Fruit fly (Drosophila melanogaster) whole organism, prepupa: ENCODE data around the gene hb.

Experiments used
- Blimp-1 ChIP-seq: fragments of 200-800 bp; sonication (Bioruptor generic); optimal IDR thresholded peaks from 3 replicates; lab custom pipeline; 2017; ENCODE audit warnings: missing biosample characterization, missing genetic modification characterization, mild to moderate bottlenecking, moderate library complexity, missing genetic modification reagents
- CG10631 ChIP-seq: fragments of 200-800 bp; sonication (Bioruptor generic); optimal IDR thresholded peaks from 2 replicates; lab custom pipeline; 2016; ENCODE audit warnings: missing biosample characterization, missing genetic modification characterization
- CG11294 ChIP-seq: fragments of 200-800 bp; sonication (Bioruptor generic); IDR thresholded peaks from 2 replicates; pipeline ENCODE4 v1.3.6; 2022; ENCODE audit warnings: missing biosample characterization, missing genetic modification characterization
- CG11762 ChIP-seq: fragments of 200-800 bp; sonication (Bioruptor generic); optimal IDR thresholded peaks from 3 replicates; lab custom pipeline; 2016; ENCODE audit warnings: missing biosample characterization, missing genetic modification characterization; ENCODE audit not compliant: insufficient read depth
- CG11902 ChIP-seq: fragments of 200-800 bp; sonication (Bioruptor generic); optimal IDR thresholded peaks from 3 replicates; lab custom pipeline; 2016; ENCODE audit warnings: missing biosample characterization, missing genetic modification characterization
- CG15336 ChIP-seq: fragments of 200-800 bp; sonication (Bioruptor generic); IDR thresholded peaks from 2 replicates; pipeline ENCODE4 v1.3.6; 2022; ENCODE audit warnings: missing biosample characterization, missing genetic modification characterization
- CG1621 ChIP-seq: fragments of 200-800 bp; sonication (Bioruptor generic); optimal IDR thresholded peaks from 3 replicates; lab custom pipeline; 2018; ENCODE audit warnings: missing biosample characterization, mild to moderate bottlenecking, missing genetic modification characterization
- CG16779 ChIP-seq: fragments of 200-800 bp; sonication (Bioruptor generic); optimal IDR thresholded peaks from 3 replicates; lab custom pipeline; 2017; ENCODE audit warnings: missing biosample characterization, mild to moderate bottlenecking, missing genetic modification characterization
- CG3032 ChIP-seq: fragments of 200-800 bp; optimal IDR thresholded peaks from 2 replicates; lab custom pipeline; 2019; ENCODE audit warnings: missing biosample characterization, mild to moderate bottlenecking, missing genetic modification characterization, moderate library complexity
- CG31627 ChIP-seq: fragments of 200-800 bp; sonication (Bioruptor generic); optimal IDR thresholded peaks from 3 replicates; lab custom pipeline; 2016; ENCODE audit warnings: missing biosample characterization, missing genetic modification characterization
- CG32006 ChIP-seq: fragments of 200-800 bp; sonication (Bioruptor generic); optimal IDR thresholded peaks from 3 replicates; lab custom pipeline; 2017; ENCODE audit warnings: missing biosample characterization, mild to moderate bottlenecking, missing genetic modification characterization
- CG34406 ChIP-seq: fragments of 200-800 bp; sonication (Bioruptor generic); optimal IDR thresholded peaks from 3 replicates; lab custom pipeline; 2016; ENCODE audit warnings: missing biosample characterization, missing genetic modification characterization
- CG3919 ChIP-seq: fragments of 200-800 bp; sonication (Bioruptor generic); optimal IDR thresholded peaks from 3 replicates; lab custom pipeline; 2016; ENCODE audit warnings: missing biosample characterization, missing genetic modification characterization
- CG6163 ChIP-seq: fragments of 200-800 bp; sonication (Bioruptor generic); IDR thresholded peaks from 3 replicates; pipeline ENCODE4 v1.3.6; 2022; ENCODE audit warnings: missing biosample characterization, missing genetic modification characterization
- CG6276 ChIP-seq: fragments of 200-800 bp; sonication (Bioruptor generic); optimal IDR thresholded peaks from 2 replicates; lab custom pipeline; 2017; ENCODE audit warnings: missing biosample characterization, mild to moderate bottlenecking, missing genetic modification characterization
- CG6792 ChIP-seq: fragments of 200-800 bp; sonication (Bioruptor generic); optimal IDR thresholded peaks from 3 replicates; lab custom pipeline; 2016; ENCODE audit warnings: missing biosample characterization, missing genetic modification characterization
- CG6854 ChIP-seq: fragments of 200-800 bp; sonication (Bioruptor generic); optimal IDR thresholded peaks from 2 replicates; lab custom pipeline; 2017; ENCODE audit warnings: missing biosample characterization, mild to moderate bottlenecking, missing genetic modification characterization
- CG7368 ChIP-seq: fragments of 200-800 bp; sonication (Bioruptor generic); optimal IDR thresholded peaks from 3 replicates; lab custom pipeline; 2016; ENCODE audit warnings: missing biosample characterization, missing genetic modification characterization
- CG8119 ChIP-seq: fragments of 200-800 bp; sonication (Bioruptor generic); IDR thresholded peaks from 3 replicates; pipeline ENCODE4 v1.3.6; 2022; ENCODE audit warnings: missing biosample characterization, missing genetic modification characterization
- CG8319 ChIP-seq: fragments of 200-800 bp; sonication (Bioruptor generic); optimal IDR thresholded peaks from 3 replicates; lab custom pipeline; 2016; ENCODE audit warnings: missing biosample characterization, missing genetic modification characterization
- CG8632 ChIP-seq: fragments of 200-800 bp; sonication (Bioruptor generic); optimal IDR thresholded peaks from 3 replicates; lab custom pipeline; 2016; ENCODE audit warnings: missing biosample characterization, missing genetic modification characterization
- CG9139 ChIP-seq: fragments of 200-800 bp; sonication (Bioruptor generic); optimal IDR thresholded peaks from 3 replicates; lab custom pipeline; 2017; ENCODE audit warnings: missing biosample characterization, mild to moderate bottlenecking, missing genetic modification characterization
- Eip78C ChIP-seq: fragments of 200-800 bp; sonication (Bioruptor generic); peaks from one replicate; lab custom pipeline; 2016; ENCODE audit warnings: missing biosample characterization, missing genetic modification characterization
- Eip93F ChIP-seq: fragments of 200-800 bp; sonication (Bioruptor generic); optimal IDR thresholded peaks from 2 replicates; lab custom pipeline; 2016; ENCODE audit warnings: missing biosample characterization, mild to moderate bottlenecking, missing genetic modification characterization
- Ets96B ChIP-seq: fragments of 200-800 bp; optimal IDR thresholded peaks from 2 replicates; lab custom pipeline; 2019; ENCODE audit warnings: missing biosample characterization, mild to moderate bottlenecking, missing genetic modification characterization, moderate library complexity
- Gug ChIP-seq: fragments of 200-800 bp; sonication (Bioruptor generic); IDR thresholded peaks from 2 replicates; pipeline ENCODE4 v1.3.6; 2022; ENCODE audit warnings: missing biosample characterization, missing genetic modification characterization
- Hr38 ChIP-seq: sonication (Bioruptor generic); optimal IDR thresholded peaks from 2 replicates; lab custom pipeline; 2016; ENCODE audit warnings: missing biosample characterization, missing genetic modification characterization
- Hr39 ChIP-seq: fragments of 200-800 bp; sonication (Bioruptor generic); optimal IDR thresholded peaks from 2 replicates; lab custom pipeline; 2016; ENCODE audit warnings: missing biosample characterization, missing genetic modification characterization
- Hr4 ChIP-seq: fragments of 200-800 bp; sonication (Bioruptor generic); optimal IDR thresholded peaks from 3 replicates; lab custom pipeline; 2016; ENCODE audit warnings: missing biosample characterization, missing genetic modification characterization
- Lpt ChIP-seq: fragments of 200-800 bp; sonication (Bioruptor generic); optimal IDR thresholded peaks from 3 replicates; lab custom pipeline; 2016; ENCODE audit warnings: missing biosample characterization, missing genetic modification characterization
- Met ChIP-seq: fragments of 200-800 bp; sonication (Bioruptor generic); optimal IDR thresholded peaks from 3 replicates; lab custom pipeline; 2016; ENCODE audit warnings: missing biosample characterization, missing genetic modification characterization
- OdsH ChIP-seq: fragments of 200-800 bp; sonication (Bioruptor generic); optimal IDR thresholded peaks from 3 replicates; lab custom pipeline; 2016; ENCODE audit warnings: missing biosample characterization, missing genetic modification characterization
- Smox ChIP-seq: fragments of 200-800 bp; sonication (Bioruptor generic); optimal IDR thresholded peaks from 3 replicates; lab custom pipeline; 2016; ENCODE audit warnings: missing biosample characterization, missing genetic modification characterization
- Sox15 ChIP-seq: fragments of 200-800 bp; sonication (Bioruptor generic); optimal IDR thresholded peaks from 3 replicates; lab custom pipeline; 2016; ENCODE audit warnings: missing biosample characterization, missing genetic modification characterization
- achi ChIP-seq: fragments of 200-800 bp; sonication (Bioruptor generic); optimal IDR thresholded peaks from 3 replicates; lab custom pipeline; 2016; ENCODE audit warnings: missing biosample characterization, missing genetic modification characterization
- acj6 ChIP-seq: fragments of 200-800 bp; sonication (Bioruptor generic); optimal IDR thresholded peaks from 3 replicates; lab custom pipeline; 2016; ENCODE audit warnings: missing biosample characterization, missing genetic modification characterization
- cyc ChIP-seq: fragments of 200-800 bp; sonication (Bioruptor generic); optimal IDR thresholded peaks from 3 replicates; lab custom pipeline; 2016; ENCODE audit warnings: missing biosample characterization, missing genetic modification characterization
- dac ChIP-seq: fragments of 200-800 bp; sonication (Bioruptor generic); optimal IDR thresholded peaks from 2 replicates; lab custom pipeline; 2017; ENCODE audit warnings: missing biosample characterization, mild to moderate bottlenecking, missing genetic modification characterization
- eg ChIP-seq: fragments of 200-800 bp; sonication (Bioruptor generic); IDR thresholded peaks from 3 replicates; pipeline ENCODE4 v1.3.6; 2022; ENCODE audit warnings: missing biosample characterization, missing genetic modification characterization
- esn ChIP-seq: fragments of 200-800 bp; sonication (Bioruptor generic); optimal IDR thresholded peaks from 2 replicates; lab custom pipeline; 2016; ENCODE audit warnings: missing biosample characterization, mild to moderate bottlenecking, missing genetic modification characterization, moderate library complexity
- fd59A ChIP-seq: fragments of 200-800 bp; sonication (Bioruptor generic); optimal IDR thresholded peaks from 2 replicates; lab custom pipeline; 2017; ENCODE audit warnings: missing biosample characterization, mild to moderate bottlenecking, missing genetic modification characterization, missing genetic modification reagents
- fd85E ChIP-seq: fragments of 200-800 bp; sonication (Bioruptor generic); optimal IDR thresholded peaks from 3 replicates; lab custom pipeline; 2016; ENCODE audit warnings: missing biosample characterization, missing genetic modification characterization
- lz ChIP-seq: fragments of 200-800 bp; sonication (Bioruptor generic); optimal IDR thresholded peaks from 3 replicates; lab custom pipeline; 2016; ENCODE audit warnings: missing biosample characterization, missing genetic modification characterization
- salr ChIP-seq, 2 experiments: fragments of 200-800 bp; sonication (Bioruptor generic); optimal IDR thresholded peaks; 3 replicates each; lab custom pipeline; 2016 to 2018; ENCODE audit warnings: missing biosample characterization in 2 of 2, missing genetic modification characterization in 2 of 2, mild to moderate bottlenecking in 1 of 2
- spab ChIP-seq: fragments of 200-800 bp; sonication (Bioruptor generic); optimal IDR thresholded peaks from 2 replicates; lab custom pipeline; 2017; ENCODE audit warnings: missing biosample characterization, mild to moderate bottlenecking, missing genetic modification characterization, missing genetic modification reagents
- ss ChIP-seq, 2 experiments: fragments of 200-800 bp; sonication (Bioruptor generic); optimal IDR thresholded peaks; 2 replicates in 1 of 2; 3 replicates in 1 of 2; lab custom pipeline; 2017 to 2018; ENCODE audit warnings: mild to moderate bottlenecking in 2 of 2, missing biosample characterization in 2 of 2, missing genetic modification characterization in 2 of 2, moderate library complexity in 1 of 2
- svp ChIP-seq: fragments of 200-800 bp; sonication (Bioruptor generic); peaks from one replicate; lab custom pipeline; 2016; ENCODE audit warnings: missing biosample characterization, missing genetic modification characterization

Gene hb

dm6 chr3R:8669900-8670528, 27.6 kb downstream of the hb start (continued):
- TF ChIP-seq CG11762 (GFP tag; lab: Kevin White, UChicago), result no peak
- TF ChIP-seq CG1621 (tag; lab: Kevin White, UChicago), result no peak
- TF ChIP-seq cyc (GFP tag; lab: Kevin White, UChicago), result no peak
- no peak for TF ChIP-seq achi (GFP tag; lab: Kevin White, UChicago)
- TF ChIP-seq Met (GFP tag; lab: Kevin White, UChicago), result no peak
- peak; percentile 40; the same call in 1 of the 2 replicates for TF ChIP-seq CG11294 (GFP tag; lab: Robert Waterston, UW)
- TF ChIP-seq CG8119 (GFP tag; lab: Robert Waterston, UW), result peak; percentile 32; the same call in 2 of the 3 replicates
- no peak for TF ChIP-seq ss (GFP tag; optimal IDR thresholded peaks at IDR 0.05; lab: Kevin White, UChicago)
- peak; percentile 24 for TF ChIP-seq CG31627
- no peak for TF ChIP-seq Smox
- no peak for TF ChIP-seq CG9139 (GFP tag; lab: Kevin White, UChicago)
- TF ChIP-seq CG6163 (GFP tag; lab: Robert Waterston, UW), result peak; percentile 71
- TF ChIP-seq eg (GFP tag; lab: Robert Waterston, UW), result peak; percentile 64
- no peak for TF ChIP-seq CG3032
- TF ChIP-seq Hr4 (GFP tag; lab: Kevin White, UChicago), result peak; percentile 10
- no peak for TF ChIP-seq CG6854
- TF ChIP-seq lz (GFP tag; lab: Kevin White, UChicago), result no peak
- peak; percentile 74 for TF ChIP-seq svp
- no peak for TF ChIP-seq spab (GFP tag; lab: Kevin White, UChicago)
- peak; percentile 41 for TF ChIP-seq CG15336 (GFP tag; lab: Robert Waterston, UW)
- TF ChIP-seq acj6 (GFP tag; lab: Kevin White, UChicago), result peak; percentile 41
- TF ChIP-seq Hr39 (GFP tag; lab: Kevin White, UChicago), result peak; percentile 39
- TF ChIP-seq Sox15 (GFP tag; lab: Kevin White, UChicago), result peak; percentile 17
- peak; percentile 4 for TF ChIP-seq Eip78C
- TF ChIP-seq esn (GFP tag; lab: Kevin White, UChicago), result no peak
- TF ChIP-seq Hr38 (GFP tag; lab: Kevin White, UChicago), result no peak
- no peak for TF ChIP-seq CG3919 (GFP tag; lab: Kevin White, UChicago)
- TF ChIP-seq Lpt, result no peak
- no peak for TF ChIP-seq CG6792
- TF ChIP-seq CG8319 (GFP tag; lab: Kevin White, UChicago), result peak; percentile 40
- TF ChIP-seq CG6276 (GFP tag; lab: Kevin White, UChicago), result no peak
- no peak for TF ChIP-seq CG34406
- no peak for TF ChIP-seq CG32006 (GFP tag; lab: Kevin White, UChicago)
- no peak for TF ChIP-seq OdsH (GFP tag; lab: Kevin White, UChicago)
- TF ChIP-seq Eip93F (GFP tag; lab: Kevin White, UChicago), result no peak
- TF ChIP-seq fd59A (GFP tag; lab: Kevin White, UChicago), result no peak
- TF ChIP-seq Ets96B (tag; lab: Kevin White, UChicago), result peak; percentile 39
- TF ChIP-seq, all 60 proteins: peak for 17

dm6 chr3R:8669029-8669707, 28.5 kb downstream of the hb start:
- TF ChIP-seq dac (peak; percentile 94), CG3032 (peak; percentile 97), Smox (peak; percentile 97), CG32006 (GFP tag; lab: Kevin White, UChicago) (peak; percentile 98), CG3919 (GFP tag; lab: Kevin White, UChicago) (peak; percentile 99), spab (GFP tag; lab: Kevin White, UChicago) (peak; percentile 97), Hr39 (GFP tag; lab: Kevin White, UChicago) (peak; percentile 96), Gug (GFP tag; lab: Robert Waterston, UW) (peak; percentile 96), CG8319 (GFP tag; lab: Kevin White, UChicago) (peak; percentile 94), CG7368 (GFP tag; lab: Kevin White, UChicago) (peak; percentile 98), CG10631 (GFP tag; lab: Kevin White, UChicago) (peak; percentile 98), Ets96B (tag; lab: Kevin White, UChicago) (peak; percentile 99), CG6276 (GFP tag; lab: Kevin White, UChicago) (peak; percentile 98), salr (GFP tag; optimal IDR thresholded peaks at IDR 0.05; lab: Kevin White, UChicago) (peak; percentile 95 to 96), fd59A (GFP tag; lab: Kevin White, UChicago) (peak; percentile 93), CG8632 (GFP tag; lab: Kevin White, UChicago) (peak; percentile 97), Met (GFP tag; lab: Kevin White, UChicago) (peak; percentile 98), CG11902 (peak; percentile 90), CG11294 (GFP tag; lab: Robert Waterston, UW) (peak; percentile 94), fd85E (GFP tag; lab: Kevin White, UChicago) (peak; percentile 94), lz (GFP tag; lab: Kevin White, UChicago) (peak; percentile 98), CG6163 (GFP tag; lab: Robert Waterston, UW) (peak; percentile 99), Blimp-1 (GFP tag; lab: Kevin White, UChicago) (peak; percentile 88), CG16779 (tag; lab: Kevin White, UChicago) (peak; percentile 97)
